Worm (Caenorhabditis elegans) whole organism, young adult: ENCODE results near the gene lys-7.

Experiments
- B0035.1 ChIP-seq: sonication (generic microtip); optimal IDR thresholded peaks from 2 replicates; lab custom pipeline; 2016; ENCODE audit warnings: missing genetic modification characterization, mild to moderate bottlenecking, missing compliant biosample characterization, missing genotype, missing genetic modification reagents
- B0261.1 ChIP-seq: sonication (generic microtip); optimal IDR thresholded peaks from 2 replicates; lab custom pipeline; 2016; ENCODE audit warnings: mild to moderate bottlenecking, missing genetic modification characterization, moderate library complexity, missing compliant biosample characterization
- B0336.3 ChIP-seq: fragments of 200-800 bp; sonication (Bioruptor generic); IDR thresholded peaks from 2 replicates; pipeline ENCODE4 v1.3.6; 2022; ENCODE audit warnings: missing genetic modification characterization, missing compliant biosample characterization
- D2030.7 ChIP-seq: fragments of 200-800 bp; sonication (Bioruptor generic); IDR thresholded peaks from 2 replicates; pipeline ENCODE4 v1.3.6; 2022; ENCODE audit warnings: missing genetic modification reagents, missing genetic modification characterization, missing compliant biosample characterization
- F22D6.2 ChIP-seq: sonication (generic microtip); optimal IDR thresholded peaks from 2 replicates; lab custom pipeline; 2016; ENCODE audit warnings: mild to moderate bottlenecking, missing genetic modification characterization, missing compliant biosample characterization
- F33H1.4 ChIP-seq: fragments of 200-800 bp; sonication (Bioruptor generic); IDR thresholded peaks from 2 replicates; pipeline ENCODE4 v1.3.6; 2022; ENCODE audit warnings: missing genetic modification reagents, missing genetic modification characterization, missing compliant biosample characterization
- F39B2.1 ChIP-seq: fragments of 200-800 bp; sonication (Bioruptor generic); IDR thresholded peaks from 2 replicates; pipeline ENCODE4 v1.3.6; 2022; ENCODE audit warnings: missing genetic modification reagents, missing genetic modification characterization, missing compliant biosample characterization
- F52B5.7 ChIP-seq: sonication (generic microtip); optimal IDR thresholded peaks from 2 replicates; lab custom pipeline; 2016; ENCODE audit warnings: mild to moderate bottlenecking, missing genetic modification characterization, missing compliant biosample characterization
- T07F8.4 ChIP-seq: sonication (generic microtip); optimal IDR thresholded peaks from 2 replicates; lab custom pipeline; 2016; ENCODE audit warnings: mild to moderate bottlenecking, missing genetic modification characterization, moderate library complexity, missing compliant biosample characterization
- ZK185.1 ChIP-seq: sonication (generic microtip); optimal IDR thresholded peaks from 2 replicates; lab custom pipeline; 2016; ENCODE audit warnings: mild to moderate bottlenecking, missing genetic modification characterization, missing compliant biosample characterization; ENCODE audit not compliant: poor library complexity, severe bottlenecking
- ama-1 ChIP-seq, 3 experiments: fragments of 150-350 bp in 1 of 3; sonication (generic microtip) in 2 of 3; optimal IDR thresholded peaks; 2 replicates each; lab custom pipeline; 2014 to 2018; ENCODE audit warnings: missing biosample characterization in 2 of 3, missing genetic modification characterization in 2 of 3, missing genetic modification reagents in 2 of 3
- aptf-3 ChIP-seq: fragments of 200-800 bp; sonication (Bioruptor generic); IDR thresholded peaks from 2 replicates; pipeline ENCODE4 v1.3.6; 2022; ENCODE audit warnings: missing genetic modification characterization, missing compliant biosample characterization
- bed-2 ChIP-seq: fragments of 200-800 bp; sonication (Bioruptor generic); IDR thresholded peaks from 2 replicates; pipeline ENCODE4 v1.3.6; 2022; ENCODE audit warnings: missing genetic modification reagents, missing genetic modification characterization, missing compliant biosample characterization
- ccch-3 ChIP-seq: fragments of 200-800 bp; sonication (Bioruptor generic); optimal IDR thresholded peaks from 2 replicates; lab custom pipeline; 2018; ENCODE audit warnings: mild to moderate bottlenecking, missing genetic modification characterization, missing compliant biosample characterization
- ceh-91 ChIP-seq: fragments of 200-800 bp; sonication (Bioruptor generic); IDR thresholded peaks from 2 replicates; pipeline ENCODE4 v1.3.6; 2022; ENCODE audit warnings: missing genetic modification reagents, missing genetic modification characterization, missing compliant biosample characterization
- dox-1 ChIP-seq: fragments of 200-800 bp; sonication (Bioruptor generic); IDR thresholded peaks from 2 replicates; pipeline ENCODE4 v1.3.6; 2022; ENCODE audit warnings: missing genetic modification reagents, missing genetic modification characterization, missing compliant biosample characterization
- dpff-1 ChIP-seq: sonication (generic microtip); optimal IDR thresholded peaks from 2 replicates; lab custom pipeline; 2017; ENCODE audit warnings: mild to moderate bottlenecking, missing genetic modification characterization, missing compliant biosample characterization
- gei-17 ChIP-seq: fragments of 200-800 bp; sonication (Bioruptor generic); optimal IDR thresholded peaks from 2 replicates; lab custom pipeline; 2018; ENCODE audit warnings: mild to moderate bottlenecking, missing genetic modification characterization, missing compliant biosample characterization
- him-1 ChIP-seq: sonication (generic microtip); optimal IDR thresholded peaks from 2 replicates; lab custom pipeline; 2016; ENCODE audit warnings: missing genotype, missing genetic modification reagents, missing genetic modification characterization, missing compliant biosample characterization
- hmg-20 ChIP-seq: fragments of 200-800 bp; sonication (Bioruptor generic); IDR thresholded peaks from 2 replicates; pipeline ENCODE4 v1.3.6; 2022; ENCODE audit warnings: missing genetic modification reagents, missing genetic modification characterization, missing compliant biosample characterization
- hrde-1 ChIP-seq: sonication (generic microtip); optimal IDR thresholded peaks from 2 replicates; lab custom pipeline; 2016; ENCODE audit warnings: missing genetic modification characterization, mild to moderate bottlenecking, missing compliant biosample characterization, moderate library complexity, missing genotype, missing genetic modification reagents, borderline replicate concordance
- lag-1 ChIP-seq: fragments of 200-800 bp; sonication (Bioruptor generic); IDR thresholded peaks from 2 replicates; pipeline ENCODE4 v1.3.6; 2022; ENCODE audit warnings: missing genetic modification reagents, missing genetic modification characterization, missing compliant biosample characterization
- lin-54 ChIP-seq: fragments of 200-800 bp; sonication (Bioruptor generic); optimal IDR thresholded peaks from 2 replicates; lab custom pipeline; 2018; ENCODE audit warnings: mild to moderate bottlenecking, missing genetic modification characterization, missing compliant biosample characterization
- mxl-1 ChIP-seq: sonication (generic microtip); optimal IDR thresholded peaks from 2 replicates; lab custom pipeline; 2016; ENCODE audit warnings: missing genetic modification characterization, missing compliant biosample characterization
- nhr-120 ChIP-seq: fragments of 200-800 bp; sonication (Bioruptor generic); IDR thresholded peaks from 2 replicates; pipeline ENCODE4 v1.3.6; 2022; ENCODE audit warnings: missing genetic modification characterization, missing compliant biosample characterization
- nhr-80 ChIP-seq: sonication (generic microtip); optimal IDR thresholded peaks from 2 replicates; lab custom pipeline; 2016; ENCODE audit warnings: missing genetic modification characterization, missing compliant biosample characterization
- nhr-90 ChIP-seq: sonication (generic microtip); optimal IDR thresholded peaks from 2 replicates; lab custom pipeline; 2016; ENCODE audit warnings: missing genotype, mild to moderate bottlenecking, missing genetic modification characterization, missing compliant biosample characterization
- pbrm-1 ChIP-seq: fragments of 200-800 bp; sonication (Bioruptor generic); IDR thresholded peaks from 2 replicates; pipeline ENCODE4 v1.3.6; 2022; ENCODE audit warnings: missing genetic modification reagents, missing genetic modification characterization, missing compliant biosample characterization
- rec-8 ChIP-seq, 2 experiments: sonication (generic microtip); optimal IDR thresholded peaks; 2 replicates each; lab custom pipeline; 2016; ENCODE audit warnings: mild to moderate bottlenecking in 2 of 2, missing genetic modification characterization in 2 of 2, missing genetic modification reagents in 2 of 2, missing genotype in 2 of 2, missing biosample characterization in 1 of 2, missing compliant biosample characterization in 1 of 2, moderate library complexity in 1 of 2
- rpc-1 ChIP-seq, 2 experiments: fragments of 150-350 bp in 1 of 2; sonication (generic microtip) in 1 of 2; optimal IDR thresholded peaks; 2 replicates each; lab custom pipeline; 2014 to 2018; ENCODE audit warnings: missing biosample characterization in 1 of 2, missing genetic modification characterization in 1 of 2, missing genetic modification reagents in 1 of 2, missing genotype in 1 of 2
- sdz-38 ChIP-seq: sonication (generic microtip); optimal IDR thresholded peaks from 2 replicates; lab custom pipeline; 2016; ENCODE audit warnings: missing genotype, missing genetic modification characterization, missing compliant biosample characterization
- somi-1 ChIP-seq: fragments of 200-800 bp; sonication (Bioruptor generic); optimal IDR thresholded peaks from 2 replicates; lab custom pipeline; 2018; ENCODE audit warnings: mild to moderate bottlenecking, missing genetic modification characterization, missing compliant biosample characterization
- ztf-25 ChIP-seq: fragments of 200-800 bp; sonication (Bioruptor generic); IDR thresholded peaks from 2 replicates; pipeline ENCODE4 v1.3.6; 2022; ENCODE audit warnings: missing genetic modification reagents, missing genetic modification characterization, missing compliant biosample characterization

The lys-7 gene

ce11 chrV:3454620-3455019, 27.8 kb downstream of the lys-7 start:
- TF ChIP-seq somi-1 (GFP tag; lab: Kevin White, UChicago) = no peak
- TF ChIP-seq nhr-80 = no peak
- TF ChIP-seq ztf-25 (GFP tag; lab: Robert Waterston, UW) = no peak
- TF ChIP-seq ama-1 (optimal IDR thresholded peaks at IDR 0.05; lab: Kevin White, UChicago) = no peak
- no peak for TF ChIP-seq ama-1 (GFP tag; optimal IDR thresholded peaks at IDR 0.05; lab: Kevin White, UChicago)

- no peak for TF ChIP-seq F39B2.1 (GFP tag; lab: Robert Waterston, UW)
- no peak for TF ChIP-seq F22D6.2 (tag; lab: Kevin White, UChicago)
- no peak for TF ChIP-seq dpff-1 (tag; lab: Kevin White, UChicago)
- no peak for TF ChIP-seq nhr-120 (GFP tag; lab: Robert Waterston, UW)
- no peak for TF ChIP-seq B0035.1 (tag; lab: Kevin White, UChicago)
- TF ChIP-seq hmg-20 (GFP tag; lab: Robert Waterston, UW) = no peak
- no peak for TF ChIP-seq nhr-90 (tag; lab: Kevin White, UChicago)
- no peak for TF ChIP-seq rec-8 (tag; optimal IDR thresholded peaks at IDR 0.05; lab: Kevin White, UChicago)
- no peak for TF ChIP-seq ceh-91 (GFP tag; lab: Robert Waterston, UW)
Observed at ce11 chrV:3452489-3452888, 29.9 kb downstream of the lys-7 start.

- TF ChIP-seq sdz-38 (tag; lab: Kevin White, UChicago) (no peak), mxl-1 (tag; lab: Kevin White, UChicago) (no peak), ZK185.1 (tag; lab: Kevin White, UChicago) (no peak), gei-17 (GFP tag; lab: Kevin White, UChicago) (no peak), rpc-1 (optimal IDR thresholded peaks at IDR 0.05; lab: Kevin White, UChicago) (no peak), rpc-1 (tag; optimal IDR thresholded peaks at IDR 0.05; lab: Kevin White, UChicago) (no peak), lin-54 (GFP tag; lab: Kevin White, UChicago) (no peak), dox-1 (no peak), bed-2 (GFP tag; lab: Robert Waterston, UW) (no peak), B0261.1 (tag; lab: Kevin White, UChicago) (no peak)
- TF ChIP-seq, all 124 proteins: peak for 0
Observed at ce11 chrV:3451646-3452045, 30.8 kb downstream of the lys-7 start.

ce11 chrV:3450351-3450750, 32.0 kb downstream of the lys-7 start:
- no peak for TF ChIP-seq D2030.7 (GFP tag; lab: Robert Waterston, UW)
- TF ChIP-seq pbrm-1 (GFP tag; lab: Robert Waterston, UW) = no peak
- TF ChIP-seq F52B5.7 (tag; lab: Kevin White, UChicago) = no peak
- TF ChIP-seq ccch-3 (GFP tag; lab: Kevin White, UChicago) = no peak
- TF ChIP-seq lag-1 = no peak
- TF ChIP-seq aptf-3 (GFP tag; lab: Robert Waterston, UW) = no peak
- no peak for TF ChIP-seq B0336.3 (GFP tag; lab: Robert Waterston, UW)
- TF ChIP-seq T07F8.4 (tag; lab: Kevin White, UChicago) = no peak
- no peak for TF ChIP-seq mxl-1 (tag; lab: Kevin White, UChicago)
- TF ChIP-seq him-1 (tag; lab: Kevin White, UChicago) = no peak
- TF ChIP-seq ama-1 (optimal IDR thresholded peaks at IDR 0.05; lab: Kevin White, UChicago) = no peak
- TF ChIP-seq ama-1 (GFP tag; optimal IDR thresholded peaks at IDR 0.05; lab: Kevin White, UChicago) = no peak
- no peak for TF ChIP-seq F22D6.2 (tag; lab: Kevin White, UChicago)
- TF ChIP-seq F33H1.4 (GFP tag; lab: Robert Waterston, UW) = no peak
- TF ChIP-seq hrde-1 (tag; lab: Kevin White, UChicago) = no peak
